Fruit fly (Drosophila melanogaster) whole organism, prepupa: ENCODE data around the gene CG10650.

Source experiments
- CG6276 ChIP-seq: fragments of 200-800 bp; sonication (Bioruptor generic); optimal IDR thresholded peaks from 2 replicates; lab custom pipeline; 2017; ENCODE audit warnings: missing biosample characterization, mild to moderate bottlenecking, missing genetic modification characterization
- CG6792 ChIP-seq: fragments of 200-800 bp; sonication (Bioruptor generic); optimal IDR thresholded peaks from 3 replicates; lab custom pipeline; 2016; ENCODE audit warnings: missing biosample characterization, missing genetic modification characterization
- Gug ChIP-seq: fragments of 200-800 bp; sonication (Bioruptor generic); IDR thresholded peaks from 2 replicates; pipeline ENCODE4 v1.3.6; 2022; ENCODE audit warnings: missing biosample characterization, missing genetic modification characterization
- Hr4 ChIP-seq: fragments of 200-800 bp; sonication (Bioruptor generic); optimal IDR thresholded peaks from 3 replicates; lab custom pipeline; 2016; ENCODE audit warnings: missing biosample characterization, missing genetic modification characterization
- salr ChIP-seq, 2 experiments: fragments of 200-800 bp; sonication (Bioruptor generic); optimal IDR thresholded peaks; 3 replicates each; lab custom pipeline; 2016 to 2018; ENCODE audit warnings: missing biosample characterization in 2 of 2, missing genetic modification characterization in 2 of 2, mild to moderate bottlenecking in 1 of 2
- ss ChIP-seq, 2 experiments: fragments of 200-800 bp; sonication (Bioruptor generic); optimal IDR thresholded peaks; 2 replicates in 1 of 2; 3 replicates in 1 of 2; lab custom pipeline; 2017 to 2018; ENCODE audit warnings: mild to moderate bottlenecking in 2 of 2, missing biosample characterization in 2 of 2, missing genetic modification characterization in 2 of 2, moderate library complexity in 1 of 2
- vri ChIP-seq: fragments of 200-800 bp; sonication (Bioruptor generic); optimal IDR thresholded peaks from 3 replicates; lab custom pipeline; 2016; ENCODE audit warnings: missing biosample characterization, mild to moderate bottlenecking, missing genetic modification characterization

dm6 chr2L:18953512-18954254, 42.1 kb downstream of the CG10650 start:
- TF ChIP-seq salr (GFP tag; optimal IDR thresholded peaks at IDR 0.05; lab: Kevin White, UChicago) (no peak), CG6792 (GFP tag; lab: Kevin White, UChicago) (no peak), Gug (no peak), Hr4 (no peak), vri (peak; percentile 80), CG6276 (no peak), ss (GFP tag; optimal IDR thresholded peaks at IDR 0.05; lab: Kevin White, UChicago) (no peak)
